Worm (Caenorhabditis elegans) whole organism, young adult: ENCODE data around the gene F47D12.6.

Source experiments
- C06A6.2 ChIP-seq: fragments of 200-800 bp; sonication (Bioruptor generic); conservative IDR thresholded peaks from 2 replicates; pipeline ENCODE4 v1.3.6; 2022; ENCODE audit warnings: missing genetic modification characterization, missing compliant biosample characterization
- F55B11.4 ChIP-seq: sonication (generic microtip); optimal IDR thresholded peaks from 2 replicates; lab custom pipeline; 2016; ENCODE audit warnings: missing compliant biosample characterization, missing genetic modification characterization, borderline replicate concordance; ENCODE audit not compliant: insufficient read depth
- ama-1 ChIP-seq, 3 experiments: fragments of 150-350 bp in 1 of 3; sonication (generic microtip) in 2 of 3; optimal IDR thresholded peaks; 2 replicates each; lab custom pipeline; 2014 to 2018; ENCODE audit warnings: missing biosample characterization in 2 of 3, missing genetic modification characterization in 2 of 3, missing genetic modification reagents in 2 of 3
- egrh-3 ChIP-seq: fragments of 200-800 bp; sonication (Bioruptor generic); IDR thresholded peaks from 2 replicates; pipeline ENCODE4 v1.3.6; 2022; ENCODE audit warnings: missing genetic modification reagents, missing genetic modification characterization, missing compliant biosample characterization
- snpc-4 ChIP-seq, 5 experiments: fragments of 150-350 bp in 1 of 5; sonication (generic microtip) in 4 of 5; optimal IDR thresholded peaks; 2 replicates each; lab custom pipeline; 2014 to 2018; ENCODE audit warnings: missing genetic modification characterization in 5 of 5, missing biosample characterization in 3 of 5, antibody characterized with exemption in 2 of 5, mild to moderate bottlenecking in 2 of 5, missing compliant biosample characterization in 2 of 5, missing genotype in 2 of 5, moderate library complexity in 2 of 5, missing genetic modification reagents in 1 of 5

- 0 out of 2 replicates have a peak, but pooled peaks have one; percentile 32 for TF ChIP-seq egrh-3 (GFP tag; lab: Robert Waterston, UW)
- no peak for TF ChIP-seq ama-1 (optimal IDR thresholded peaks at IDR 0.05; lab: Kevin White, UChicago)
- TF ChIP-seq ama-1 (GFP tag; optimal IDR thresholded peaks at IDR 0.05; lab: Kevin White, UChicago), result no peak
- TF ChIP-seq snpc-4 (GFP tag; optimal IDR thresholded peaks at IDR 0.05; lab: Kevin White, UChicago), result peak; percentile 11
- peak in 3 of 4 experiments; percentile 60 to 75 (median 73) for TF ChIP-seq snpc-4 (tag; optimal IDR thresholded peaks at IDR 0.05; lab: Kevin White, UChicago)
- 0 out of 2 replicates have a peak, but pooled peaks have one; percentile 48 for TF ChIP-seq C06A6.2 (GFP tag; lab: Robert Waterston, UW)
- TF ChIP-seq F55B11.4, result no peak
Measured at ce11 chrIII:6280070-6280596, 7.0 kb downstream of the F47D12.6 start, which contains the start of gene hmg-1.2.
